Fruit fly (Drosophila melanogaster) whole organism, embryonic: ENCODE data around the gene CG11999.
A peak's percentile ranks its signal among the peaks of the same experiment; 100 is the strongest.

ENCODE experiments used
- Blimp-1 ChIP-seq: fragments of 200-800 bp; sonication (Bioruptor generic); optimal IDR thresholded peaks from 3 replicates; lab custom pipeline; 2018; ENCODE audit warnings: missing biosample characterization, missing genetic modification characterization, mild to moderate bottlenecking, moderate library complexity, missing genetic modification reagents
- C15 ChIP-seq: fragments of 200-800 bp; sonication (Bioruptor generic); IDR thresholded peaks from 3 replicates; pipeline ENCODE4 v1.3.6; 2022; ENCODE audit warnings: missing biosample characterization, missing genetic modification characterization
- CG10147 ChIP-seq: fragments of 200-800 bp; sonication (Bioruptor generic); optimal IDR thresholded peaks from 2 replicates; lab custom pipeline; 2019; ENCODE audit warnings: missing biosample characterization, mild to moderate bottlenecking, missing genetic modification characterization, moderate library complexity
- CG11085 ChIP-seq: fragments of 200-800 bp; sonication (Bioruptor generic); IDR thresholded peaks from 2 replicates; pipeline ENCODE4 v1.3.6; 2022; ENCODE audit warnings: missing biosample characterization, missing genetic modification characterization
- CG11504 ChIP-seq: fragments of 200-800 bp; sonication (Bioruptor generic); optimal IDR thresholded peaks from 3 replicates; lab custom pipeline; 2019; ENCODE audit warnings: missing biosample characterization, mild to moderate bottlenecking, missing genetic modification characterization, moderate library complexity
- CG14014 ChIP-seq: fragments of 200-800 bp; sonication (Bioruptor generic); IDR thresholded peaks from 2 replicates; pipeline ENCODE4 v1.3.6; 2022; ENCODE audit warnings: missing biosample characterization, missing genetic modification characterization
- CG14050 ChIP-seq: fragments of 200-800 bp; sonication (Bioruptor generic); IDR thresholded peaks from 3 replicates; pipeline ENCODE4 v1.3.6; 2022; ENCODE audit warnings: missing biosample characterization, missing genetic modification characterization
- CG15073 ChIP-seq: fragments of 200-800 bp; sonication (Bioruptor generic); optimal IDR thresholded peaks from 2 replicates; lab custom pipeline; 2016; ENCODE audit warnings: missing biosample characterization, missing genetic modification characterization
- CG1603 ChIP-seq: fragments of 200-800 bp; sonication (Bioruptor generic); optimal IDR thresholded peaks from 2 replicates; lab custom pipeline; 2019; ENCODE audit warnings: missing biosample characterization, mild to moderate bottlenecking, missing genetic modification characterization, moderate library complexity
- CG2120 ChIP-seq: fragments of 200-800 bp; sonication (Bioruptor generic); optimal IDR thresholded peaks from 3 replicates; lab custom pipeline; 2016; ENCODE audit warnings: missing biosample characterization, missing genetic modification characterization
- CG2199 ChIP-seq: fragments of 200-800 bp; sonication (Bioruptor generic); IDR thresholded peaks from 3 replicates; pipeline ENCODE4 v1.3.6; 2022; ENCODE audit warnings: missing biosample characterization, missing genetic modification characterization
- CG2202 ChIP-seq: fragments of 200-800 bp; sonication (Bioruptor generic); optimal IDR thresholded peaks from 2 replicates; lab custom pipeline; 2018; ENCODE audit warnings: missing biosample characterization, mild to moderate bottlenecking, missing genetic modification characterization
- CG2889 ChIP-seq: fragments of 200-800 bp; sonication (Bioruptor generic); IDR thresholded peaks from 3 replicates; pipeline ENCODE4 v1.3.6; 2022; ENCODE audit warnings: missing biosample characterization, missing genetic modification characterization
- CG32767 ChIP-seq: fragments of 200-800 bp; sonication (Bioruptor generic); IDR thresholded peaks from 2 replicates; pipeline ENCODE4 v1.3.6; 2022; ENCODE audit warnings: missing biosample characterization, missing genetic modification characterization
- CG3281 ChIP-seq: fragments of 200-800 bp; sonication (Bioruptor generic); optimal IDR thresholded peaks from 3 replicates; lab custom pipeline; 2017; ENCODE audit warnings: missing biosample characterization, mild to moderate bottlenecking, missing genetic modification characterization
- CG33557 ChIP-seq: fragments of 200-800 bp; sonication (Bioruptor generic); optimal IDR thresholded peaks from 2 replicates; lab custom pipeline; 2019; ENCODE audit warnings: missing biosample characterization, mild to moderate bottlenecking, missing genetic modification characterization, moderate library complexity
- CG42726 ChIP-seq: fragments of 200-800 bp; sonication (Bioruptor generic); IDR thresholded peaks from 2 replicates; pipeline ENCODE4 v1.3.6; 2022; ENCODE audit warnings: missing biosample characterization, missing genetic modification characterization; ENCODE audit not compliant: partially characterized antibody
- CG4404 ChIP-seq: fragments of 200-800 bp; sonication (Bioruptor generic); IDR thresholded peaks from 2 replicates; pipeline ENCODE4 v1.3.6; 2022; ENCODE audit warnings: missing biosample characterization, missing genetic modification characterization
- CG6175 ChIP-seq: fragments of 200-800 bp; sonication (Bioruptor generic); IDR thresholded peaks from 3 replicates; pipeline ENCODE4 v1.3.6; 2022; ENCODE audit warnings: missing biosample characterization, missing genetic modification characterization
- CG7987 ChIP-seq: fragments of 200-800 bp; sonication (Bioruptor generic); optimal IDR thresholded peaks from 2 replicates; lab custom pipeline; 2018; ENCODE audit warnings: missing biosample characterization, mild to moderate bottlenecking, missing genetic modification characterization, moderate library complexity
- CG8388 ChIP-seq: fragments of 200-800 bp; sonication (Bioruptor generic); optimal IDR thresholded peaks from 2 replicates; lab custom pipeline; 2019; ENCODE audit warnings: missing biosample characterization, mild to moderate bottlenecking, missing genetic modification characterization, moderate library complexity
- Drgx ChIP-seq: fragments of 200-800 bp; sonication (Bioruptor generic); IDR thresholded peaks from 2 replicates; pipeline ENCODE4 v1.3.6; 2022; ENCODE audit warnings: missing biosample characterization, missing genetic modification characterization
- Ets97D ChIP-seq: fragments of 200-800 bp; sonication (Bioruptor generic); optimal IDR thresholded peaks from 3 replicates; lab custom pipeline; 2016; ENCODE audit warnings: missing biosample characterization, missing genetic modification characterization
- Hand ChIP-seq: fragments of 200-800 bp; sonication (Bioruptor generic); optimal IDR thresholded peaks from 2 replicates; lab custom pipeline; 2017; ENCODE audit warnings: mild to moderate bottlenecking, missing biosample characterization, missing genetic modification reagents, missing genetic modification characterization
- Hsf ChIP-seq: fragments of 200-800 bp; sonication (Bioruptor generic); optimal IDR thresholded peaks from 3 replicates; lab custom pipeline; 2016; ENCODE audit warnings: missing biosample characterization, missing genetic modification characterization
- Mad ChIP-seq: fragments of 200-800 bp; sonication (Bioruptor generic); optimal IDR thresholded peaks from 2 replicates; lab custom pipeline; 2016; ENCODE audit warnings: missing biosample characterization, missing genetic modification characterization
- Med ChIP-seq: fragments of 200-800 bp; sonication (Bioruptor generic); peaks from one replicate; lab custom pipeline; 2016; ENCODE audit warnings: missing biosample characterization, missing genetic modification characterization, mild to moderate bottlenecking, inconsistent platforms, moderate library complexity
- Nf-YA ChIP-seq: fragments of 200-800 bp; sonication (Bioruptor generic); IDR thresholded peaks from 2 replicates; pipeline ENCODE4 v1.3.6; 2022; ENCODE audit warnings: missing biosample characterization, missing genetic modification characterization
- Pdp1 ChIP-seq, 2 experiments: fragments of 200-800 bp; sonication (Bioruptor generic); optimal IDR thresholded peaks; 3 replicates each; lab custom pipeline; 2016; ENCODE audit warnings: missing biosample characterization in 2 of 2, missing genetic modification characterization in 2 of 2, mild to moderate bottlenecking in 1 of 2, moderate library complexity in 1 of 2
- Ptx1 ChIP-seq: fragments of 200-800 bp; sonication (Bioruptor generic); IDR thresholded peaks from 2 replicates; pipeline ENCODE4 v1.3.6; 2022; ENCODE audit warnings: missing biosample characterization, missing genetic modification characterization
- ara ChIP-seq: fragments of 200-800 bp; sonication (Bioruptor generic); IDR thresholded peaks from 2 replicates; pipeline ENCODE4 v1.3.6; 2022; ENCODE audit warnings: missing biosample characterization, missing genetic modification characterization
- bowl ChIP-seq: fragments of 200-800 bp; sonication (Bioruptor generic); IDR thresholded peaks from 2 replicates; pipeline ENCODE4 v1.3.6; 2022; ENCODE audit warnings: missing biosample characterization, missing genetic modification characterization
- cas ChIP-seq: fragments of 200-800 bp; sonication (Bioruptor generic); IDR thresholded peaks from 2 replicates; pipeline ENCODE4 v1.3.6; 2022; ENCODE audit warnings: missing biosample characterization, missing genetic modification characterization
- cwo ChIP-seq: fragments of 200-800 bp; sonication (Bioruptor generic); optimal IDR thresholded peaks from 3 replicates; lab custom pipeline; 2017; ENCODE audit warnings: missing biosample characterization, missing genetic modification characterization, mild to moderate bottlenecking, moderate library complexity, missing genetic modification reagents
- dati ChIP-seq: fragments of 200-800 bp; sonication (Bioruptor generic); IDR thresholded peaks from 2 replicates; pipeline ENCODE4 v1.3.6; 2022; ENCODE audit warnings: missing biosample characterization, missing genetic modification characterization
- eve ChIP-seq, 2 experiments: fragments of >200 bp; optimal IDR thresholded peaks; 2 replicates each; lab custom pipeline; 2017; ENCODE audit warnings: missing biosample characterization in 2 of 2, missing genetic modification characterization in 2 of 2
- ewg ChIP-seq: fragments of 200-800 bp; sonication (Bioruptor generic); optimal IDR thresholded peaks from 3 replicates; lab custom pipeline; 2017; ENCODE audit warnings: mild to moderate bottlenecking, missing biosample characterization, missing genetic modification reagents, missing genetic modification characterization
- fd3F ChIP-seq: fragments of 200-800 bp; sonication (Bioruptor generic); optimal IDR thresholded peaks from 2 replicates; lab custom pipeline; 2018; ENCODE audit warnings: missing biosample characterization, mild to moderate bottlenecking, missing genetic modification characterization, moderate library complexity
- gcm2 ChIP-seq: fragments of 200-800 bp; sonication (Bioruptor generic); optimal IDR thresholded peaks from 2 replicates; lab custom pipeline; 2016; ENCODE audit warnings: missing biosample characterization, missing genetic modification characterization
- grn ChIP-seq: fragments of 200-800 bp; sonication (Bioruptor generic); optimal IDR thresholded peaks from 3 replicates; lab custom pipeline; 2017; ENCODE audit warnings: missing biosample characterization, missing genetic modification characterization
- ham ChIP-seq: fragments of 200-800 bp; sonication (Bioruptor generic); IDR thresholded peaks from 2 replicates; pipeline ENCODE4 v1.3.6; 2022; ENCODE audit warnings: missing biosample characterization, missing genetic modification characterization
- lilli ChIP-seq: fragments of 200-800 bp; sonication (Bioruptor generic); optimal IDR thresholded peaks from 3 replicates; lab custom pipeline; 2016; ENCODE audit warnings: missing biosample characterization, missing genetic modification characterization
- nom ChIP-seq: fragments of 200-800 bp; sonication (Bioruptor generic); optimal IDR thresholded peaks from 2 replicates; lab custom pipeline; 2017; ENCODE audit warnings: missing biosample characterization, missing genetic modification characterization, mild to moderate bottlenecking, moderate library complexity, missing genetic modification reagents
- org-1 ChIP-seq: fragments of 200-800 bp; sonication (Bioruptor generic); optimal IDR thresholded peaks from 2 replicates; lab custom pipeline; 2017; ENCODE audit warnings: missing biosample characterization, missing genetic modification characterization
- p53 ChIP-seq: fragments of 200-800 bp; sonication (Bioruptor generic); optimal IDR thresholded peaks from 2 replicates; lab custom pipeline; 2016; ENCODE audit warnings: missing biosample characterization, missing genetic modification characterization
- pfk ChIP-seq: fragments of 200-800 bp; sonication (Bioruptor generic); optimal IDR thresholded peaks from 2 replicates; lab custom pipeline; 2018; ENCODE audit warnings: missing biosample characterization, mild to moderate bottlenecking, missing genetic modification characterization, moderate library complexity
- rib ChIP-seq: fragments of 200-800 bp; sonication (Bioruptor generic); IDR thresholded peaks from 2 replicates; pipeline ENCODE4 v1.3.6; 2022; ENCODE audit warnings: missing biosample characterization, missing genetic modification characterization
- seq ChIP-seq: fragments of 200-800 bp; sonication (Bioruptor generic); IDR thresholded peaks from 2 replicates; pipeline ENCODE4 v1.3.6; 2022; ENCODE audit warnings: missing biosample characterization, missing genetic modification characterization
- sug ChIP-seq: fragments of 200-800 bp; optimal IDR thresholded peaks from 2 replicates; lab custom pipeline; 2019; ENCODE audit warnings: missing biosample characterization, mild to moderate bottlenecking, missing genetic modification characterization, moderate library complexity
- tap ChIP-seq: fragments of 200-800 bp; optimal IDR thresholded peaks from 3 replicates; lab custom pipeline; 2019; ENCODE audit warnings: missing biosample characterization, mild to moderate bottlenecking, missing genetic modification characterization, moderate library complexity
- ttk ChIP-seq: fragments of 200-800 bp; sonication (Bioruptor generic); IDR thresholded peaks from 2 replicates; pipeline ENCODE4 v2.1.2; 2022; ENCODE audit warnings: missing biosample characterization, missing genetic modification characterization
- vfl ChIP-seq: fragments of 200-800 bp; sonication (Bioruptor generic); optimal IDR thresholded peaks from 2 replicates; lab custom pipeline; 2016; ENCODE audit warnings: missing biosample characterization, missing genetic modification characterization
- vvl ChIP-seq: fragments of 200-800 bp; sonication (Bioruptor generic); IDR thresholded peaks from 2 replicates; pipeline ENCODE4 v1.3.6; 2022; ENCODE audit warnings: missing biosample characterization, missing genetic modification characterization

Gene CG11999

dm6 chr3R:5317654-5318129 is 36.9 kb downstream of the CG11999 start:
- TF ChIP-seq Blimp-1 (GFP tag; lab: Kevin White, UChicago) (peak; percentile 93), ham (GFP tag; lab: Robert Waterston, UW) (no peak), seq (GFP tag; lab: Robert Waterston, UW) (no peak), CG2199 (GFP tag; lab: Robert Waterston, UW) (peak; percentile 92), fd3F (no peak), CG11085 (GFP tag; lab: Robert Waterston, UW) (no peak), rib (GFP tag; lab: Robert Waterston, UW) (no peak), CG8388 (peak; percentile 29), lilli (GFP tag; lab: Kevin White, UChicago) (no peak), CG6175 (GFP tag; lab: Robert Waterston, UW) (no peak), CG10147 (no peak), nom (GFP tag; lab: Kevin White, UChicago) (peak; percentile 36), Ets97D (GFP tag; lab: Kevin White, UChicago) (no peak), Ptx1 (no peak), tap (tag; lab: Kevin White, UChicago) (no peak), Med (GFP tag; lab: Kevin White, UChicago) (peak; percentile 2), pfk (GFP tag; lab: Kevin White, UChicago) (peak; percentile 1), ewg (GFP tag; lab: Kevin White, UChicago) (no peak), Pdp1 (GFP tag; optimal IDR thresholded peaks at IDR 0.05; lab: Kevin White, UChicago) (peak in 1 of 2 experiments; percentile 1), CG32767 (GFP tag; lab: Robert Waterston, UW) (no peak), vvl (peak; percentile 22; the same call in 1 of the 2 replicates), ttk (GFP tag; lab: Robert Waterston, UW) (no peak), CG2202 (no peak), org-1 (GFP tag; lab: Kevin White, UChicago) (no peak), CG11504 (peak; percentile 94), p53 (GFP tag; lab: Kevin White, UChicago) (no peak), CG33557 (GFP tag; lab: Kevin White, UChicago) (no peak), Hand (GFP tag; lab: Kevin White, UChicago) (no peak), eve (GFP tag; optimal IDR thresholded peaks at IDR 0.05; lab: Kevin White, UChicago) (peak in 1 of 2 experiments; percentile 54)

DNA sequence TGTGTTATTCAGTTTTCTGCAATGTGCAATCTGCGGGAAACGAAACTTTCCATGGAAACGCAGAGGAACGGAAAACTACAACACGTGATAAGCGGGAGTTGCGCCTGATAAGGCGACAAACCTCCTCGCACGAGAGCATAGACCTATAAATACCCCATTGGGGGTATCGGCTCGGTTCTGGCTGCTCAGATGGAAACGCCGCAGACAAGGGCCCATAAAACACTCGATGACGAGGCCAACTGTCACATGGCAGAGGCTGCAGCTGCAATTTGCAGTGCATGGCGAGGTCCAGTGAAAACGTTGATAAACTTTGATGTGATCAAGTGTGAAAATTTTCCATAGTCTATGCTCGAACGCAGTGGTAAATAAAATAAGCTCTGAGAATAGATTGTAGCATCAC is 37.8 kb downstream of the CG11999 start:
- TF ChIP-seq Nf-YA (GFP tag; lab: Robert Waterston, UW): no peak
- TF ChIP-seq CG42726: no peak
- no peak for TF ChIP-seq C15 (GFP tag; lab: Robert Waterston, UW)
- 0 out of 2 replicates have a peak, but pooled peaks have one; percentile 23 for TF ChIP-seq Drgx (GFP tag; lab: Robert Waterston, UW)
- TF ChIP-seq ara (GFP tag; lab: Robert Waterston, UW): 0 out of 2 replicates have a peak, but pooled peaks have one; percentile 13
- no peak for TF ChIP-seq CG7987 (GFP tag; lab: Kevin White, UChicago)
- peak; percentile 24 for TF ChIP-seq cwo (GFP tag; lab: Kevin White, UChicago)
- peak; percentile 61 for TF ChIP-seq sug (tag; lab: Kevin White, UChicago)
- TF ChIP-seq CG2120 (GFP tag; lab: Kevin White, UChicago): no peak
- TF ChIP-seq gcm2: no peak
- TF ChIP-seq vfl (GFP tag; lab: Kevin White, UChicago): no peak
- TF ChIP-seq grn (GFP tag; lab: Kevin White, UChicago): no peak
- no peak for TF ChIP-seq Mad
- no peak for TF ChIP-seq CG14014 (GFP tag; lab: Robert Waterston, UW)
- TF ChIP-seq dati (GFP tag; lab: Robert Waterston, UW): no peak
- no peak for TF ChIP-seq CG3281 (GFP tag; lab: Kevin White, UChicago)
- TF ChIP-seq cas: no peak
- TF ChIP-seq CG14050 (GFP tag; lab: Robert Waterston, UW): no peak
- TF ChIP-seq Hsf: no peak
- no peak for TF ChIP-seq CG4404 (GFP tag; lab: Robert Waterston, UW)
- TF ChIP-seq bowl (GFP tag; lab: Robert Waterston, UW): no peak
- TF ChIP-seq CG1603: no peak
- no peak for TF ChIP-seq CG15073 (GFP tag; lab: Kevin White, UChicago)
- no peak for TF ChIP-seq CG2889 (GFP tag; lab: Robert Waterston, UW)
